Fruit fly (Drosophila melanogaster) Kc167 (cell line): Measurements from ENCODE around the gene Cpr67Fa1.

Experiments
- Myc ChIP-seq: fragments of >200 bp; optimal IDR thresholded peaks from 2 replicates; lab custom pipeline; 2017; ENCODE audit warnings: missing external identifiers
- Sin3A ChIP-seq: fragments of >200 bp; optimal IDR thresholded peaks from 2 replicates; lab custom pipeline; 2018; ENCODE audit warnings: missing external identifiers
- h ChIP-seq: fragments of >200 bp; optimal IDR thresholded peaks from 3 replicates; lab custom pipeline; 2018; ENCODE audit warnings: missing external identifiers
- insv ChIP-seq: fragments of >200 bp; optimal IDR thresholded peaks from 3 replicates; lab custom pipeline; 2018; ENCODE audit warnings: missing external identifiers
- psq ChIP-seq: fragments of >200 bp; optimal IDR thresholded peaks from 2 replicates; lab custom pipeline; 2017; ENCODE audit warnings: missing external identifiers

- TF ChIP-seq Myc (no peak), Sin3A (lab: Kevin White, UChicago) (no peak), h (lab: Kevin White, UChicago) (no peak), insv (no peak), psq (lab: Kevin White, UChicago) (no peak)
Measured at dm6 chr3L:10853618-10854017, 36.2 kb upstream of the Cpr67Fa1 start.
